Worm (Caenorhabditis elegans) whole organism, L1 larva: Measurements from ENCODE around the gene str-149.
A peak's percentile ranks its signal among the peaks of the same experiment; 100 is the strongest.

ENCODE experiments used
- C04F5.9 ChIP-seq: sonication (generic microtip); optimal IDR thresholded peaks from 2 replicates; lab custom pipeline; 2016; ENCODE audit warnings: missing genetic modification characterization, missing compliant biosample characterization
- C16A3.4 ChIP-seq: fragments of 150-350 bp; optimal IDR thresholded peaks from 2 replicates; lab custom pipeline; 2014; ENCODE audit warnings: missing biosample characterization, missing genetic modification characterization
- aha-1 ChIP-seq: fragments of 150-350 bp; optimal IDR thresholded peaks from 2 replicates; lab custom pipeline; 2014; ENCODE audit warnings: missing biosample characterization, missing genetic modification characterization
- aly-2 ChIP-seq: fragments of 150-350 bp; optimal IDR thresholded peaks from 2 replicates; lab custom pipeline; 2014; ENCODE audit warnings: missing biosample characterization, missing genetic modification characterization
- dsc-1 ChIP-seq: sonication (generic microtip); optimal IDR thresholded peaks from 2 replicates; lab custom pipeline; 2016; ENCODE audit warnings: mild to moderate bottlenecking, missing genetic modification characterization, missing compliant biosample characterization
- efl-1 ChIP-seq, 4 experiments: fragments of 150-350 bp; optimal IDR thresholded peaks in 3 of 4; peaks in 1 of 4; 1 replicate in 1 of 4; 2 replicates in 3 of 4; lab custom pipeline; 2014; ENCODE audit warnings: missing biosample characterization in 2 of 4, missing genetic modification characterization in 2 of 4, missing genetic modification reagents in 2 of 4
- fkh-8 ChIP-seq: sonication (generic microtip); optimal IDR thresholded peaks from 2 replicates; lab custom pipeline; 2016; ENCODE audit warnings: mild to moderate bottlenecking, missing genetic modification characterization, missing compliant biosample characterization
- fos-1 ChIP-seq: fragments of 150-350 bp; optimal IDR thresholded peaks from 2 replicates; lab custom pipeline; 2014; ENCODE audit warnings: missing biosample characterization, missing genetic modification characterization
- grh-1 ChIP-seq: fragments of 200-800 bp; sonication (Bioruptor generic); IDR thresholded peaks from 2 replicates; pipeline ENCODE4 v1.3.6; 2022; ENCODE audit warnings: missing genetic modification reagents, missing genetic modification characterization, missing compliant biosample characterization
- hlh-4 ChIP-seq: sonication (generic microtip); optimal IDR thresholded peaks from 2 replicates; lab custom pipeline; 2016; ENCODE audit warnings: mild to moderate bottlenecking, missing genetic modification characterization, missing compliant biosample characterization
- hpl-2 ChIP-seq: fragments of 150-350 bp; optimal IDR thresholded peaks from 2 replicates; lab custom pipeline; 2014; ENCODE audit warnings: missing biosample characterization, missing genetic modification reagents, missing genetic modification characterization
- irx-1 ChIP-seq: sonication (generic microtip); optimal IDR thresholded peaks from 2 replicates; lab custom pipeline; 2016; ENCODE audit warnings: missing genetic modification characterization, missing compliant biosample characterization
- isw-1 ChIP-seq: fragments of 200-800 bp; sonication (Bioruptor generic); IDR thresholded peaks from 2 replicates; pipeline ENCODE4 v1.3.6; 2022; ENCODE audit warnings: missing genetic modification characterization, missing compliant biosample characterization
- lin-14 ChIP-seq: fragments of 200-800 bp; sonication (Bioruptor generic); optimal IDR thresholded peaks from 2 replicates; lab custom pipeline; 2018; ENCODE audit warnings: mild to moderate bottlenecking, missing genetic modification characterization, moderate library complexity, missing compliant biosample characterization
- lir-3 ChIP-seq: sonication (generic microtip); optimal IDR thresholded peaks from 2 replicates; lab custom pipeline; 2016; ENCODE audit warnings: mild to moderate bottlenecking, missing genetic modification characterization, moderate library complexity, missing compliant biosample characterization; ENCODE audit not compliant: poor library complexity
- mef-2 ChIP-seq: fragments of 150-350 bp; optimal IDR thresholded peaks from 2 replicates; lab custom pipeline; 2014; ENCODE audit warnings: missing biosample characterization, missing genetic modification characterization
- mep-1 ChIP-seq: fragments of 150-350 bp; optimal IDR thresholded peaks from 2 replicates; lab custom pipeline; 2014; ENCODE audit warnings: missing biosample characterization, missing genetic modification characterization
- nhr-11 ChIP-seq: fragments of 150-350 bp; optimal IDR thresholded peaks from 2 replicates; lab custom pipeline; 2014; ENCODE audit warnings: missing biosample characterization, missing genetic modification characterization
- nhr-28 ChIP-seq: fragments of 150-350 bp; optimal IDR thresholded peaks from 2 replicates; lab custom pipeline; 2014; ENCODE audit warnings: missing biosample characterization, missing genetic modification characterization
- nhr-76 ChIP-seq: sonication (generic microtip); optimal IDR thresholded peaks from 2 replicates; lab custom pipeline; 2017; ENCODE audit warnings: missing biosample characterization, missing genetic modification characterization
- nhr-90 ChIP-seq: sonication (generic microtip); optimal IDR thresholded peaks from 2 replicates; lab custom pipeline; 2016; ENCODE audit warnings: mild to moderate bottlenecking, missing genetic modification characterization, missing compliant biosample characterization; ENCODE audit not compliant: poor library complexity
- rnt-1 ChIP-seq: sonication (generic microtip); optimal IDR thresholded peaks from 2 replicates; lab custom pipeline; 2016; ENCODE audit warnings: mild to moderate bottlenecking, missing genetic modification characterization, moderate library complexity, missing compliant biosample characterization
- skn-1 ChIP-seq: fragments of 150-350 bp; optimal IDR thresholded peaks from 2 replicates; lab custom pipeline; 2014; ENCODE audit warnings: missing biosample characterization, missing genetic modification characterization
- snpc-4 ChIP-seq: fragments of 150-350 bp; optimal IDR thresholded peaks from 2 replicates; lab custom pipeline; 2014; ENCODE audit warnings: missing biosample characterization, missing genetic modification characterization
- snu-23 ChIP-seq: sonication (generic microtip); optimal IDR thresholded peaks from 2 replicates; lab custom pipeline; 2016; ENCODE audit warnings: missing genetic modification characterization, missing compliant biosample characterization
- sox-4 ChIP-seq: sonication (generic microtip); optimal IDR thresholded peaks from 2 replicates; lab custom pipeline; 2016; ENCODE audit warnings: missing genetic modification characterization, missing compliant biosample characterization
- sptf-1 ChIP-seq: fragments of 150-350 bp; optimal IDR thresholded peaks from 2 replicates; lab custom pipeline; 2014; ENCODE audit warnings: missing biosample characterization, missing genetic modification characterization
- unc-130 ChIP-seq: fragments of 150-350 bp; optimal IDR thresholded peaks from 2 replicates; lab custom pipeline; 2017; ENCODE audit warnings: missing biosample characterization, missing genetic modification characterization, inconsistent platforms
- unc-30 ChIP-seq: sonication (generic microtip); optimal IDR thresholded peaks from 2 replicates; lab custom pipeline; 2017; ENCODE audit warnings: missing biosample characterization, missing genetic modification characterization
- unc-86 ChIP-seq: sonication (generic microtip); optimal IDR thresholded peaks from 2 replicates; lab custom pipeline; 2016; ENCODE audit warnings: missing genetic modification characterization, missing compliant biosample characterization
- unc-98 ChIP-seq: fragments of 200-800 bp; sonication (Bioruptor generic); IDR thresholded peaks from 2 replicates; pipeline ENCODE4 v1.3.6; 2022; ENCODE audit warnings: missing genetic modification characterization, missing compliant biosample characterization
- vab-15 ChIP-seq: sonication (generic microtip); optimal IDR thresholded peaks from 2 replicates; lab custom pipeline; 2017; ENCODE audit warnings: missing genotype, mild to moderate bottlenecking, missing genetic modification characterization, missing compliant biosample characterization
- xbp-1 ChIP-seq: sonication (generic microtip); optimal IDR thresholded peaks from 2 replicates; lab custom pipeline; 2016; ENCODE audit warnings: missing genetic modification characterization, missing compliant biosample characterization
- ztf-4 ChIP-seq: fragments of 150-350 bp; optimal IDR thresholded peaks from 2 replicates; lab custom pipeline; 2014; ENCODE audit warnings: missing biosample characterization, missing genetic modification characterization

Gene str-149

DNA sequence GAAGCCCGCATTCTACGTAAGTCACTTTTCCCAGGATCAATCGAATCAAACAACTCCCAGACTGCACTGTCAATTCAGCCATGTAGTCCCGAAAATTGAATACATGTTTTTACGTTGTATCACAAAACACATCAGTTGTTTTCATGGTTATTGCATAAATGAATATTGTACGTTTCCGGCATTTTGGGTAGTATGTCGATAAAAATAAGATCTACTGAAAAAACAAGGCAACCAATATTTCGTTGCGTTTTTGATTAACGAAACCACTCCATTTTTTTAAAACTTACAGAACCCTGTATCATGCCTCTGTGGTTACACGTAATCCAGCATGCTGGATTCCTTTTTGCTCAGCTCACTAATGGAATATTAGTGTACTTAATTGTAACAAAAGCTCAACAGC lies at the start of gene str-149:
Gene str-149 (plus strand): TSS at position 301 of the 400 bp plus-strand sequence.
- TF ChIP-seq efl-1 (optimal IDR thresholded peaks at IDR 0.05; lab: Kevin White, UChicago) (no peak), efl-1 (GFP tag; optimal IDR thresholded peaks at IDR 0.05 in 1 of 2; lab: Kevin White, UChicago) (peak in 1 of 2 experiments; percentile 53), ztf-4 (tag; lab: Kevin White, UChicago) (no peak), aha-1 (tag; lab: Kevin White, UChicago) (no peak), unc-130 (no peak)

DNA sequence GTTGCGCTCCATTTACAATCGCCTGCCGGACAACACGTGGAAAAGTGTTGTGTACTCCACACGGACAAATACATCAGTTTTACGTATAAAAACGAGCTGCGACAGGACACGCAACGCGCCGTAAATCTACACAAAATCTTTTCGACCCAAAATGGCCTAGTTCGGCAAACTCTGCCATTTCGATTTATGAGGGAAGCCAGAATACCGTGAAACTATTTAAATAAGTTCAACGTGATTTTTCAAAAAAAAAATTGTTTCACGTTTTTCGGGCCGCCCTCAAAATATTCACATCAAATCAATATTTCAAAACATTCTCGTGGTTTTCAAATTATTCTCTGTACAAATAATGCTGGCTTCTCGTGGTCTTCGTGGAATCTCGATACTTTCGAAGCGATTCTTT lies 46.4 kb upstream of the str-149 start, which contains the start of gene F36D3.8:
Gene F36D3.8 (plus strand): TSS at position 301 of the 400 bp plus-strand sequence.
- TF ChIP-seq rnt-1 (tag; lab: Kevin White, UChicago) (no peak), unc-86 (tag; lab: Kevin White, UChicago) (no peak), mep-1 (tag; lab: Kevin White, UChicago) (no peak), fos-1 (tag; lab: Kevin White, UChicago) (no peak), hpl-2 (no peak), efl-1 (optimal IDR thresholded peaks at IDR 0.05; lab: Kevin White, UChicago) (no peak), efl-1 (GFP tag; optimal IDR thresholded peaks at IDR 0.05 in 1 of 2; lab: Kevin White, UChicago) (peak in 1 of 2 experiments; percentile 85), nhr-11 (tag; lab: Kevin White, UChicago) (no peak), aly-2 (tag; lab: Kevin White, UChicago) (no peak), C04F5.9 (no peak)

DNA sequence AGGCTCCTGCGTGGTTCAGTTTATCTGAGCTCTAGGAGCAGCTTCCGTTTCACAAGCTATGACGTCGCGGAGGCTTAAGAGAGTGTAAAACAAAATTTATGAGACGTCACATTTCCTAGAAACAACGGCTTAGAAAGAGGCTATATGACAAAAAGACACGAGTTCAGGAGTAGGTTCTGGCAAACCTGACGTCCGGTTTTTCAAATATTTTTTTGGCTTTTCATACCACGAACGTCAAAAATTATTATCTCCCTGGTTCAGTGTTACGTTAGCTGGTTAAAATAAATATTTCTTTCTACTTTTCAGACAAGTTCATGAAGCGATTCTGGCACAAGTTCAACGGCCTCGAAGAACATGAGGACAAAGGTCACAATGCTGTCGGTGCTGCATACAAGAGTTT lies 45.5 kb upstream of the str-149 start, which contains the start of gene F36D3.16:
Gene F36D3.16 (plus strand): TSS at position 301 of the 400 bp plus-strand sequence.
- TF ChIP-seq unc-98 (no peak), hlh-4 (tag; lab: Kevin White, UChicago) (no peak), nhr-28 (no peak), vab-15 (tag; lab: Kevin White, UChicago) (no peak), nhr-11 (tag; lab: Kevin White, UChicago) (no peak), lir-3 (no peak), skn-1 (tag; lab: Kevin White, UChicago) (no peak)

DNA sequence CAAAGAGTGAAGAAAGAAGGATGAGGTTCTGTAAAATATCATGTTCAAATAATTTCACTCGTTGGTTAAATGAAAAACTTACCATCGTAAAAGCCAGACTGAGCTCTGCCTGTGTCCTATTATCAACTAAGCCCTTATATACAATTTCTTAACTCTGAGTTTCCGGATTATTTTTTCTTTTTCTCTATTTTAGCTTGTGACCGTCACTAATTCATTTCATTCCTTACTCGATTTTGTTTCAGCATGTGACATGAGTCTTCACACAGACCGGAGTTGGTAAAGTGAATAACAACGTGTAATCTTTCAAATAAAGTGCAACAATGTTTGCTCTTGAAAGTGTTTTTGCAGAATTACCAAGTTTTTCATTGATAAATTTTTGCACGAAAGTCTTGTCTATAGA lies 39.3 kb upstream of the str-149 start, which contains the start of gene cpr-2:
Gene cpr-2 (minus strand): TSS at position 101 of the 400 bp plus-strand sequence.
- TF ChIP-seq irx-1 (tag; lab: Kevin White, UChicago): no peak
- no peak for TF ChIP-seq isw-1
- no peak for TF ChIP-seq ztf-4 (tag; lab: Kevin White, UChicago)
- no peak for TF ChIP-seq snu-23
- no peak for TF ChIP-seq C16A3.4 (tag; lab: Kevin White, UChicago)
- TF ChIP-seq dsc-1: no peak
- no peak for TF ChIP-seq grh-1 (GFP tag; lab: Robert Waterston, UW)
- TF ChIP-seq nhr-90 (tag; lab: Kevin White, UChicago): no peak
- no peak for TF ChIP-seq sox-4 (tag; lab: Kevin White, UChicago)
- no peak for TF ChIP-seq snpc-4
- TF ChIP-seq lin-14: no peak
- no peak for TF ChIP-seq vab-15 (tag; lab: Kevin White, UChicago)

DNA sequence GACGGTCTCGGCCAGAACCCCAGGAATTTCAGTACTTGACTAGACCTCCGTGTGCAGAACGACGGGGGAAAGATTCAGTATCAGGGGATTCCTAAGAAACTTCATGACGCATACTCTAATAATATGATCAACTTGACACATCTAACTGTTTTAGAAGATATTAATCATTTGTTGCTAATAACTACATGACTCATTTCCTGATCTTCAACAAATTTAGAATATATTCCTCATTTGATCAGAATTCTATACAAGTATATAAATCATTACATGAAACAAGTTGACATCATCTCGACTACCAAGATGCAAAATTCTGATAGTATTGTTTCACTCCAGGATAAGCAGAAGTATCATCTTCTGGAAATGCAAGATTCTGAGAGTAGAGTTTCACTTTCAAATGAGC lies 38.1 kb upstream of the str-149 start, which contains the start of gene Y32B12B.8:
Gene Y32B12B.8 (plus strand): TSS at position 301 of the 400 bp plus-strand sequence.
- TF ChIP-seq snu-23 (no peak), unc-30 (tag; lab: Kevin White, UChicago) (no peak), sptf-1 (tag; lab: Kevin White, UChicago) (no peak), xbp-1 (tag; lab: Kevin White, UChicago) (no peak), fkh-8 (tag; lab: Kevin White, UChicago) (no peak), mef-2 (tag; lab: Kevin White, UChicago) (no peak), nhr-76 (tag; lab: Kevin White, UChicago) (no peak)
